Worm (Caenorhabditis elegans) whole organism, late embryonic: ENCODE results near the gene pptr-1.

Experiments
- C38D4.7 ChIP-seq: fragments of 200-800 bp; sonication (Bioruptor generic); optimal IDR thresholded peaks from 2 replicates; lab custom pipeline; 2018; ENCODE audit warnings: mild to moderate bottlenecking, missing genetic modification characterization, moderate library complexity, missing compliant biosample characterization
- F13H6.1 ChIP-seq: sonication (generic microtip); optimal IDR thresholded peaks from 2 replicates; lab custom pipeline; 2016; ENCODE audit warnings: missing genetic modification characterization, missing compliant biosample characterization
- ama-1 ChIP-seq: fragments of 150-350 bp; optimal IDR thresholded peaks from 2 replicates; lab custom pipeline; 2014
- ceh-18 ChIP-seq: sonication (generic microtip); optimal IDR thresholded peaks from 2 replicates; lab custom pipeline; 2016; ENCODE audit warnings: missing genetic modification characterization, missing compliant biosample characterization
- ceh-2 ChIP-seq: sonication (generic microtip); optimal IDR thresholded peaks from 2 replicates; lab custom pipeline; 2016; ENCODE audit warnings: missing genotype, missing genetic modification characterization, missing compliant biosample characterization
- dmd-4 ChIP-seq: sonication (generic microtip); optimal IDR thresholded peaks from 2 replicates; lab custom pipeline; 2016; ENCODE audit warnings: borderline replicate concordance, missing genetic modification characterization, missing compliant biosample characterization
- dve-1 ChIP-seq: sonication (generic microtip); optimal IDR thresholded peaks from 2 replicates; lab custom pipeline; 2017; ENCODE audit warnings: antibody characterized with exemption, mild to moderate bottlenecking, missing genetic modification characterization, missing compliant biosample characterization
- fax-1 ChIP-seq: sonication (generic microtip); optimal IDR thresholded peaks from 2 replicates; lab custom pipeline; 2016; ENCODE audit warnings: missing genotype, missing genetic modification characterization, missing compliant biosample characterization
- hlh-13 ChIP-seq: fragments of 200-800 bp; sonication (Bioruptor generic); optimal IDR thresholded peaks from 2 replicates; lab custom pipeline; 2018; ENCODE audit warnings: mild to moderate bottlenecking, missing genetic modification characterization, missing compliant biosample characterization
- mec-3 ChIP-seq: sonication (generic microtip); optimal IDR thresholded peaks from 2 replicates; lab custom pipeline; 2016; ENCODE audit warnings: borderline replicate concordance, missing genetic modification characterization, missing compliant biosample characterization
- nhr-11 ChIP-seq: fragments of 150-350 bp; optimal IDR thresholded peaks from 2 replicates; lab custom pipeline; 2014; ENCODE audit warnings: missing biosample characterization, missing genetic modification characterization
- pqm-1 ChIP-seq: sonication (generic microtip); optimal IDR thresholded peaks from 2 replicates; lab custom pipeline; 2016; ENCODE audit warnings: missing genetic modification characterization, missing compliant biosample characterization
- syd-9 ChIP-seq: sonication (generic microtip); optimal IDR thresholded peaks from 2 replicates; lab custom pipeline; 2016; ENCODE audit warnings: mild to moderate bottlenecking, missing genetic modification characterization, moderate library complexity, missing compliant biosample characterization

ce11 chrV:16403974-16404373 is 46.7 kb downstream of the pptr-1 start, which contains the start of gene syp-1:
- TF ChIP-seq nhr-11 (tag; lab: Kevin White, UChicago) (no peak), mec-3 (tag; lab: Kevin White, UChicago) (no peak), syd-9 (tag; lab: Kevin White, UChicago) (no peak), hlh-13 (GFP tag; lab: Kevin White, UChicago) (no peak), F13H6.1 (tag; lab: Kevin White, UChicago) (no peak), ceh-2 (tag; lab: Kevin White, UChicago) (no peak), pqm-1 (tag; lab: Kevin White, UChicago) (no peak), C38D4.7 (no peak), ceh-18 (tag; lab: Kevin White, UChicago) (no peak), dmd-4 (tag; lab: Kevin White, UChicago) (no peak), fax-1 (tag; lab: Kevin White, UChicago) (no peak), dve-1 (no peak), ama-1 (no peak)
